Fruit fly (Drosophila melanogaster) whole organism, larva: ENCODE data around the gene Arp8.
A peak's percentile ranks its signal among the peaks of the same experiment; 100 is the strongest.

Source experiments
- noc ChIP-seq: fragments of 200-800 bp; sonication (Bioruptor generic); optimal IDR thresholded peaks from 3 replicates; lab custom pipeline; 2019; ENCODE audit warnings: missing biosample characterization, mild to moderate bottlenecking, missing genetic modification characterization, moderate library complexity

Arp8 gene

DNA sequence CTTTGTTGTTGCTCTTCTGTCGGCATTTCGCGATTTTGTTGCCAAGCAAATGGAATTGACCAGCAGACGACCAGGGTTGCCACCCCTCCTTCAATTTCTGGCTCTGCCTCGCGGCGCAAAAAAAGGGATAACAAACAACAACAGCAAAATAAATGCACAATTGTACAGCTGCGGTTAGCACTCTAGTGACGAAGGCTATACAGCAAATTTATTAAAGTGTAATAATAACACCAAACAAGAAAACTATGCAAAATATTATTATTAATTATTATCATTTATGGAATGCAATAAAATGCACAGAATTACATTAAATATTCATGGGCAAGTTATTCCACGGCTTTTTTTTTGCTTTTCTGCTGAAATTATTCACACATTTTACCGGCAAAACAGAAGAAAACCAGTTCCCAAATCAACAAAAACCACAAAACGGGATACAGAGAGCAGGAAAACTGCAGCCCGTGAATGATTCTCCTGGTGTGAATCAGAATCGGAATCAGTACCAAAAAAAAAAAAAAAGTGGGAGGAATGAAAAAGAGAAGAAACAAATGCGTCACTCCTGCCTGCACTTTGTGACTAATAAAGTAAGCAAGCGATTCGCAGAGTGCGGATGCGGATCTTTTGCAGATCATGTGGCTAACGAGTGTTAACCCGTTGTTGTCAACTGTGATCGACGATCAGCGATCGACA lies 18.8 kb upstream of the Arp8 start:
- no peak for TF ChIP-seq noc (tag; lab: Kevin White, UChicago)

DNA sequence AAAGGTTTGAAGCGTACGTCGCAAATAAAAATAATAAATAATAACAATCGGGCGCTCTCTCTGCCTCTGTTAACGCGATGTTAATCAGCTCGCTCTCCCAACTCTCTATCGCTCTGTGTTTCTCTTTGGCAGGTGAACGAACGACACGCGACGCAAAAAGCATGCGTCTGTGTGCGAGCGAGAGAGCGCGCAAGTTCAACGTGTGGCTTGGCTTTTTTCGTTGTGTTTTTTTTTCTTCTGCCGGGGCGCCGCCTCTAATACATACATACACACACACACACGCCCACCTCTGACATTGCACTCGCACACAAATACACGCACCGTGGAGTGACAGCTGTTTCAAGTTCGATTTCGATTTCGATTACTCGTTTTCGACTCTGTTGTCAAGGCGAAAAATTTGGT lies 18.0 kb upstream of the Arp8 start:
- no peak for TF ChIP-seq noc (tag; lab: Kevin White, UChicago)

dm6 chrX:17877974-17878373 lies 17.4 kb upstream of the Arp8 start:
- TF ChIP-seq noc (tag; lab: Kevin White, UChicago) = no peak

dm6 chrX:17876518-17876917 lies 15.9 kb upstream of the Arp8 start:
- TF ChIP-seq noc (tag; lab: Kevin White, UChicago) = no peak

dm6 chrX:17875695-17876094 lies 15.1 kb upstream of the Arp8 start:
- TF ChIP-seq noc (tag; lab: Kevin White, UChicago) = no peak

- no peak for TF ChIP-seq noc (tag; lab: Kevin White, UChicago)
Observed at dm6 chrX:17875014-17875589, 14.5 kb upstream of the Arp8 start.

- TF ChIP-seq noc (tag; lab: Kevin White, UChicago) = no peak
Observed at dm6 chrX:17873329-17873728, 12.7 kb upstream of the Arp8 start.

- no peak for TF ChIP-seq noc (tag; lab: Kevin White, UChicago)
Observed at dm6 chrX:17872310-17872709, 11.7 kb upstream of the Arp8 start.

DNA sequence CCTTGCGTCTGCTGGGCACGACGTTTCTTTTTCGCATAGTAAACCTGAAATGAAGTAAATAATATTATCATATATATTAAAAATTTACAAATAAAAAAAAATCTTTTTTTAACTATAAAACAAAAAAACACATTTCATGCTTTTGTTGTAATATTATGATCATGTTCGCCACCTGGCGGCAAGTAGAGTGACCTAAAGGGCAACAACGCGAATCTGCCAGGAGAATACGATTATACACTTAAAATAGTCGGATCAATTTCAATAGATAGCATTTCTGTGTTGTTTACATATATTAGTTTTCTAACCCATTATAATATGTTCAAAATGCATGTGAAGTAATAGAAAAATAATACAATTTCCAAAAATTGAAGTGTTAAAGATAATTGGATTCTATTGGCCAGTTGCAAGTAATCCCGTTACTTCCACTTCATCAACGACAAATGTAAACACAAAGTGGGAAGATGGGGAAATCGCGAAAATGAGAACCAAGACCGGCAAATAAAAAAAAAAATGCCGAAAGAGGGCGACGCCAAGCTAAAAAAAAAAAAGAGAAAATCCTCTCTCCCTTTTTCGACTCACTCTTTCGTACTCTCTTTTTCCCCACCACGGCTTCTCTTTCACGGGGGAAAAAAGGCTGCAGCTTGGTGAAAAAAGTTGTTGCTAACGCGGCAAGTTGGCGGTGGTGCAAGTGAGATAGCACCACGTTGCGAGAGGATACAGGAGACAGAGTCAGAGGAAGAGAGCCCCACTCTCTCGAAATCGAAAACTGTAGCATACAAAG lies 10.2 kb upstream of the Arp8 start:
- no peak for TF ChIP-seq noc (tag; lab: Kevin White, UChicago)

- TF ChIP-seq noc (tag; lab: Kevin White, UChicago) = no peak
Observed at dm6 chrX:17865103-17865502, 4.5 kb upstream of the Arp8 start.

DNA sequence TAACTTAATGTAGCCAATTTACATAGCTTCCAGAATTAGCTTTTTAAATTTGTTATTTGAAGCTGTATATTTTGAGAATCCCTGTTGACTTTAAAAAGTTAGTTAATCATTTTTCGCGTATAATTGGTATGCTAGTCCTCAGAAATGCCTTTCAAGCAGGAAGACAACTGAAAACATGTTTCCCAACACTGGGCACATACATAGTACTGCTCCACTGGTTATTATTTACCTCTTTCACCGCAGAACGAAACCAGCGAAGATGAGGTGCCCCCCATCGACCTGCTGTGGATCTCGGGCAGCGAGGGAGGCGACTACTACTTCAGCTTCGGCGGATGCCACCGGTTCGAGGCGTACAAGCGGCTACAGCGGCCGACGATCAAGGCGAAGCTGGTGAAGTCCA lies 2.8 kb downstream of the Arp8 start:
- no peak for TF ChIP-seq noc (tag; lab: Kevin White, UChicago)

- TF ChIP-seq noc (tag; lab: Kevin White, UChicago) = peak; percentile 54
Observed at dm6 chrX:17856458-17857277, 3.9 kb downstream of the Arp8 start, which contains the start of gene Srx. Gene Srx, plus strand, starts transcription at chrX:17856974.

DNA sequence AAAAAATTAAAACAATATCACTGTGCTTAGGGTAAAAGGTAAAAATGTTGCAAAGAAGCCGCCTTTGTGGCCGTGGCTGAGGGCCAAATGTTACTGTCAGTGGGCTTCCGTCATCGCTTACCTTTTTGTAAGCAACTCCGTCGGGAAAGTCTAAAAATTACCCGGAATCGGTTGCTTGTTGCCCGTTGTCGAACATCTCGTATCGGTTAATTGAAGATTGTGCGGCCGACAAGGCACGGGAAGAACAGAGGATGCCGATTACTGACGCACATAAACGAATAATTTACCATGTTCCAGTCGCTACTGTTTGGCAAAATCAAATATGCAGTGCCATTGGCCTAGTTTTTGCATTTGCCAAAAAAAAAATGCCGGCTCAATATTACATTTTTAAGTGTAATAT lies 4.6 kb downstream of the Arp8 start, which contains the start of gene Mco4:
Mco4 (minus strand) TSS at position 101 of the 400 bp plus-strand sequence.
- no peak for TF ChIP-seq noc (tag; lab: Kevin White, UChicago)

DNA sequence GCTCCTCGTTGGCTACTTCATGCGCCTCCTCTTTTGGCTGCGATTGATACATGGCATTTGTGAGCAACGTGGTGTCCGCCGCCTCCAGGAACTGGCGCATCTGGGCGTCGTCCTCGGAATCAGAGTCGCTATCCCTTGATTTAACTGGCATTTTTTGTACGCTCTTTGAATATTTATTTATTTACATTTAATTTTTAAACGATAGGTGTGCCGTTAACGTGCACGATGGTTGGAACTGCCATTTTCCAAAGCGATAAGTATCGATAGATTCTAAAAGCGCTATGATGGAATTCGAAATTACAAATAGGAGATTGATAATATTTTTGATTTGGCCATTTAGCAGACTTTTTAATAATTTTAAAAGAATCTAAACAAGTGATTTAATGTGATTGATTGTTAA lies 8.1 kb downstream of the Arp8 start, which contains the start of gene CG32554:
CG32554 (minus strand) TSS at position 229 of the 400 bp plus-strand sequence.
- TF ChIP-seq noc (tag; lab: Kevin White, UChicago) = no peak

DNA sequence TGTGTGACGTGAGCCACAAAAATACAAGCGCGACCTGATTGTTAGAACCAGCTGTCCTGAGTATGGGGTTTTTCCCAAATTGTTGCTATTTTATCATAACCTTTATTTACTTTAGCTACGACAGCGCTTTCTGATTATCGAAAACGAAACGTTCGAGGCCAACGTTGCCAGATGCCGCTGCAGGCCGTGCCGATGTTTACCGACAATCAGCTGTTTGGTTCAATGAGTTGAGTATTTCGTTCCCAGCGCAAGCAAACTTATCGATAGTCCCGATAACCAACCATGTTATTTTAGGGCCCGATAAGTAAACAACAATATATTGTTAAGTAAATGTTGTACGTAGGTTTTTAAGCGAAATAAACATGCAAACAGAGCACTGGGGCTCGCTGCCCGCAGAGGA lies 10.4 kb downstream of the Arp8 start, which contains the start of the genes CG15814 and Spt7:
CG15814 (minus strand) TSS at position 164 of the 400 bp plus-strand sequence.
Spt7 (plus strand) TSS at position 282 of the 400 bp plus-strand sequence.
- TF ChIP-seq noc (tag; lab: Kevin White, UChicago) = peak; percentile 45
